Fruit fly (Drosophila melanogaster) whole organism, prepupa: Measurements from ENCODE around the gene Rab39.

ENCODE experiments used
- Blimp-1 ChIP-seq: fragments of 200-800 bp; sonication (Bioruptor generic); optimal IDR thresholded peaks from 3 replicates; lab custom pipeline; 2017; ENCODE audit warnings: missing biosample characterization, missing genetic modification characterization, mild to moderate bottlenecking, moderate library complexity, missing genetic modification reagents
- CG10631 ChIP-seq: fragments of 200-800 bp; sonication (Bioruptor generic); optimal IDR thresholded peaks from 2 replicates; lab custom pipeline; 2016; ENCODE audit warnings: missing biosample characterization, missing genetic modification characterization
- CG10669 ChIP-seq: fragments of 200-800 bp; sonication (Bioruptor generic); optimal IDR thresholded peaks from 3 replicates; lab custom pipeline; 2018; ENCODE audit warnings: missing biosample characterization, mild to moderate bottlenecking, missing genetic modification characterization, moderate library complexity
- CG11294 ChIP-seq: fragments of 200-800 bp; sonication (Bioruptor generic); IDR thresholded peaks from 2 replicates; pipeline ENCODE4 v1.3.6; 2022; ENCODE audit warnings: missing biosample characterization, missing genetic modification characterization
- CG11762 ChIP-seq: fragments of 200-800 bp; sonication (Bioruptor generic); optimal IDR thresholded peaks from 3 replicates; lab custom pipeline; 2016; ENCODE audit warnings: missing biosample characterization, missing genetic modification characterization; ENCODE audit not compliant: insufficient read depth
- CG11902 ChIP-seq: fragments of 200-800 bp; sonication (Bioruptor generic); optimal IDR thresholded peaks from 3 replicates; lab custom pipeline; 2016; ENCODE audit warnings: missing biosample characterization, missing genetic modification characterization
- CG15336 ChIP-seq: fragments of 200-800 bp; sonication (Bioruptor generic); IDR thresholded peaks from 2 replicates; pipeline ENCODE4 v1.3.6; 2022; ENCODE audit warnings: missing biosample characterization, missing genetic modification characterization
- CG3032 ChIP-seq: fragments of 200-800 bp; optimal IDR thresholded peaks from 2 replicates; lab custom pipeline; 2019; ENCODE audit warnings: missing biosample characterization, mild to moderate bottlenecking, missing genetic modification characterization, moderate library complexity
- CG31627 ChIP-seq: fragments of 200-800 bp; sonication (Bioruptor generic); optimal IDR thresholded peaks from 3 replicates; lab custom pipeline; 2016; ENCODE audit warnings: missing biosample characterization, missing genetic modification characterization
- CG32006 ChIP-seq: fragments of 200-800 bp; sonication (Bioruptor generic); optimal IDR thresholded peaks from 3 replicates; lab custom pipeline; 2017; ENCODE audit warnings: missing biosample characterization, mild to moderate bottlenecking, missing genetic modification characterization
- CG4318 ChIP-seq: fragments of 200-800 bp; sonication (Bioruptor generic); optimal IDR thresholded peaks from 3 replicates; lab custom pipeline; 2017; ENCODE audit warnings: missing biosample characterization, mild to moderate bottlenecking, missing genetic modification characterization
- CG6163 ChIP-seq: fragments of 200-800 bp; sonication (Bioruptor generic); IDR thresholded peaks from 3 replicates; pipeline ENCODE4 v1.3.6; 2022; ENCODE audit warnings: missing biosample characterization, missing genetic modification characterization
- CG6276 ChIP-seq: fragments of 200-800 bp; sonication (Bioruptor generic); optimal IDR thresholded peaks from 2 replicates; lab custom pipeline; 2017; ENCODE audit warnings: missing biosample characterization, mild to moderate bottlenecking, missing genetic modification characterization
- CG6792 ChIP-seq: fragments of 200-800 bp; sonication (Bioruptor generic); optimal IDR thresholded peaks from 3 replicates; lab custom pipeline; 2016; ENCODE audit warnings: missing biosample characterization, missing genetic modification characterization
- CG6854 ChIP-seq: fragments of 200-800 bp; sonication (Bioruptor generic); optimal IDR thresholded peaks from 2 replicates; lab custom pipeline; 2017; ENCODE audit warnings: missing biosample characterization, mild to moderate bottlenecking, missing genetic modification characterization
- CG8319 ChIP-seq: fragments of 200-800 bp; sonication (Bioruptor generic); optimal IDR thresholded peaks from 3 replicates; lab custom pipeline; 2016; ENCODE audit warnings: missing biosample characterization, missing genetic modification characterization
- CG8632 ChIP-seq: fragments of 200-800 bp; sonication (Bioruptor generic); optimal IDR thresholded peaks from 3 replicates; lab custom pipeline; 2016; ENCODE audit warnings: missing biosample characterization, missing genetic modification characterization
- CG9139 ChIP-seq: fragments of 200-800 bp; sonication (Bioruptor generic); optimal IDR thresholded peaks from 3 replicates; lab custom pipeline; 2017; ENCODE audit warnings: missing biosample characterization, mild to moderate bottlenecking, missing genetic modification characterization
- Eip75B ChIP-seq: fragments of 200-800 bp; sonication (Bioruptor generic); optimal IDR thresholded peaks from 3 replicates; lab custom pipeline; 2016; ENCODE audit warnings: missing biosample characterization, missing genetic modification characterization
- Eip78C ChIP-seq: fragments of 200-800 bp; sonication (Bioruptor generic); peaks from one replicate; lab custom pipeline; 2016; ENCODE audit warnings: missing biosample characterization, missing genetic modification characterization
- Eip93F ChIP-seq: fragments of 200-800 bp; sonication (Bioruptor generic); optimal IDR thresholded peaks from 2 replicates; lab custom pipeline; 2016; ENCODE audit warnings: missing biosample characterization, mild to moderate bottlenecking, missing genetic modification characterization
- Ets96B ChIP-seq: fragments of 200-800 bp; optimal IDR thresholded peaks from 2 replicates; lab custom pipeline; 2019; ENCODE audit warnings: missing biosample characterization, mild to moderate bottlenecking, missing genetic modification characterization, moderate library complexity
- Gug ChIP-seq: fragments of 200-800 bp; sonication (Bioruptor generic); IDR thresholded peaks from 2 replicates; pipeline ENCODE4 v1.3.6; 2022; ENCODE audit warnings: missing biosample characterization, missing genetic modification characterization
- Hr38 ChIP-seq: sonication (Bioruptor generic); optimal IDR thresholded peaks from 2 replicates; lab custom pipeline; 2016; ENCODE audit warnings: missing biosample characterization, missing genetic modification characterization
- Hr39 ChIP-seq: fragments of 200-800 bp; sonication (Bioruptor generic); optimal IDR thresholded peaks from 2 replicates; lab custom pipeline; 2016; ENCODE audit warnings: missing biosample characterization, missing genetic modification characterization
- Lpt ChIP-seq: fragments of 200-800 bp; sonication (Bioruptor generic); optimal IDR thresholded peaks from 3 replicates; lab custom pipeline; 2016; ENCODE audit warnings: missing biosample characterization, missing genetic modification characterization
- Met ChIP-seq: fragments of 200-800 bp; sonication (Bioruptor generic); optimal IDR thresholded peaks from 3 replicates; lab custom pipeline; 2016; ENCODE audit warnings: missing biosample characterization, missing genetic modification characterization
- OdsH ChIP-seq: fragments of 200-800 bp; sonication (Bioruptor generic); optimal IDR thresholded peaks from 3 replicates; lab custom pipeline; 2016; ENCODE audit warnings: missing biosample characterization, missing genetic modification characterization
- Sox102F ChIP-seq: fragments of 200-800 bp; sonication (Bioruptor generic); optimal IDR thresholded peaks from 2 replicates; lab custom pipeline; 2016; ENCODE audit warnings: missing biosample characterization, mild to moderate bottlenecking, missing genetic modification characterization
- Sox14 ChIP-seq: fragments of 200-800 bp; sonication (Bioruptor generic); optimal IDR thresholded peaks from 3 replicates; lab custom pipeline; 2016; ENCODE audit warnings: missing biosample characterization, missing genetic modification characterization
- Sox15 ChIP-seq: fragments of 200-800 bp; sonication (Bioruptor generic); optimal IDR thresholded peaks from 3 replicates; lab custom pipeline; 2016; ENCODE audit warnings: missing biosample characterization, missing genetic modification characterization
- achi ChIP-seq: fragments of 200-800 bp; sonication (Bioruptor generic); optimal IDR thresholded peaks from 3 replicates; lab custom pipeline; 2016; ENCODE audit warnings: missing biosample characterization, missing genetic modification characterization
- acj6 ChIP-seq: fragments of 200-800 bp; sonication (Bioruptor generic); optimal IDR thresholded peaks from 3 replicates; lab custom pipeline; 2016; ENCODE audit warnings: missing biosample characterization, missing genetic modification characterization
- eg ChIP-seq: fragments of 200-800 bp; sonication (Bioruptor generic); IDR thresholded peaks from 3 replicates; pipeline ENCODE4 v1.3.6; 2022; ENCODE audit warnings: missing biosample characterization, missing genetic modification characterization
- esn ChIP-seq: fragments of 200-800 bp; sonication (Bioruptor generic); optimal IDR thresholded peaks from 2 replicates; lab custom pipeline; 2016; ENCODE audit warnings: missing biosample characterization, mild to moderate bottlenecking, missing genetic modification characterization, moderate library complexity
- fd59A ChIP-seq: fragments of 200-800 bp; sonication (Bioruptor generic); optimal IDR thresholded peaks from 2 replicates; lab custom pipeline; 2017; ENCODE audit warnings: missing biosample characterization, mild to moderate bottlenecking, missing genetic modification characterization, missing genetic modification reagents
- fd85E ChIP-seq: fragments of 200-800 bp; sonication (Bioruptor generic); optimal IDR thresholded peaks from 3 replicates; lab custom pipeline; 2016; ENCODE audit warnings: missing biosample characterization, missing genetic modification characterization
- fkh ChIP-seq: fragments of 200-800 bp; sonication (Bioruptor generic); optimal IDR thresholded peaks from 3 replicates; lab custom pipeline; 2017; ENCODE audit warnings: missing biosample characterization, mild to moderate bottlenecking, missing genetic modification characterization, moderate library complexity
- lz ChIP-seq: fragments of 200-800 bp; sonication (Bioruptor generic); optimal IDR thresholded peaks from 3 replicates; lab custom pipeline; 2016; ENCODE audit warnings: missing biosample characterization, missing genetic modification characterization
- net ChIP-seq: fragments of 200-800 bp; sonication (Bioruptor generic); optimal IDR thresholded peaks from 3 replicates; lab custom pipeline; 2016; ENCODE audit warnings: missing biosample characterization, missing genetic modification characterization
- pdm3 ChIP-seq: fragments of 200-800 bp; sonication (Bioruptor generic); optimal IDR thresholded peaks from 3 replicates; lab custom pipeline; 2016; ENCODE audit warnings: missing biosample characterization, missing genetic modification characterization
- spab ChIP-seq: fragments of 200-800 bp; sonication (Bioruptor generic); optimal IDR thresholded peaks from 2 replicates; lab custom pipeline; 2017; ENCODE audit warnings: missing biosample characterization, mild to moderate bottlenecking, missing genetic modification characterization, missing genetic modification reagents
- ss ChIP-seq, 2 experiments: fragments of 200-800 bp; sonication (Bioruptor generic); optimal IDR thresholded peaks; 2 replicates in 1 of 2; 3 replicates in 1 of 2; lab custom pipeline; 2017 to 2018; ENCODE audit warnings: mild to moderate bottlenecking in 2 of 2, missing biosample characterization in 2 of 2, missing genetic modification characterization in 2 of 2, moderate library complexity in 1 of 2
- svp ChIP-seq: fragments of 200-800 bp; sonication (Bioruptor generic); peaks from one replicate; lab custom pipeline; 2016; ENCODE audit warnings: missing biosample characterization, missing genetic modification characterization
- topi ChIP-seq: fragments of 200-800 bp; sonication (Bioruptor generic); optimal IDR thresholded peaks from 3 replicates; lab custom pipeline; 2016; ENCODE audit warnings: missing biosample characterization, missing genetic modification characterization

The Rab39 gene

DNA sequence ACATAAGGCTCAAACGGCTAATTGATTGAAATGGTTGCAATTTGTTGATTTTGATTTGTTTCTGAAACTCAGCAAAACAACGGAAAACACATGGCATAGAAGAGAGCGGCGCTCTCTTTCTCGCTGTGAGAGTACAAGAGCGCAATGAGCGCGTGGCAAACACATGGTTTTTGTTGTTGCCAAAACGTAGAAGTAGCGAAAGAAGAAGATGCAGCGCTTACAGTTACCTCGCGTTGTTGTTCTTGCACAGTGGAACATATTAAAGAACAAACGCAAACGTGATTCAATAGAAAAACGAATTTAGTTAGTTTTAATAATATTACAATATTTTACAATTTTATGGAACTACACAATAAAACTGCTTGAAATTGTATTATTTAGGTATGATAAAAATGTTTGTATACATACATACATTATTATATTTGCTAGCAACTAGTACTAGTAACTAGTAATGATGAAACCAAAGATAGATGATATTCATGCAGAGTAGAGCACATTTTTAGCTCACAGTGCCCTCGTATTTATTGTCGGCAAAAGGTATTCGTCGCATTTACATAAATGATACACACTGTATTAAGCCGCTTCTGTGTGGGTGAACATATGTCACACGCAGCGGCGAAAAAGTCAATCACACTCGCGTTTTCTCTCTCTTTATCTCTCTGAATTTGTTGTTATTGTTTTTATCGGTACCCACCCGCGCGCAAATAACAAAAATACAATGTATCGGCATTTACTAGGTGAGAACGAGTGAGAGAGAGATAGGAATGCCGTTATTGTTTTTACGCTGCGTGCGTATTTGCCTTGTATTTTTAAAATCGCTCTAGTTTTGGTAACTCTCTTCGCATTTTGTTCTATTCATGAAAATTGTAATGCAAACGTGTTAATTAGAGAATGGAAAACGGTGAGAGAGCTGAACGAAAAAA is 29.3 kb upstream of the Rab39 start (continued):
- TF ChIP-seq acj6: peak; percentile 94
- TF ChIP-seq Sox15 (GFP tag; lab: Kevin White, UChicago): peak; percentile 87
- peak; percentile 89 for TF ChIP-seq CG31627 (GFP tag; lab: Kevin White, UChicago)
- peak; percentile 93 for TF ChIP-seq Eip75B (GFP tag; lab: Kevin White, UChicago)
- peak; percentile 80 for TF ChIP-seq CG6163 (GFP tag; lab: Robert Waterston, UW)
- TF ChIP-seq CG9139 (GFP tag; lab: Kevin White, UChicago): peak; percentile 80
- peak; percentile 90 for TF ChIP-seq spab
- no peak for TF ChIP-seq Hr38 (GFP tag; lab: Kevin White, UChicago)
- TF ChIP-seq net (GFP tag; lab: Kevin White, UChicago): peak; percentile 93
- peak; percentile 95 for TF ChIP-seq esn
- peak; percentile 93 for TF ChIP-seq CG6276
- TF ChIP-seq topi (GFP tag; lab: Kevin White, UChicago): peak; percentile 95
- TF ChIP-seq Lpt (GFP tag; lab: Kevin White, UChicago): peak; percentile 91
- TF ChIP-seq achi: peak; percentile 92
- peak; percentile 95 for TF ChIP-seq Met (GFP tag; lab: Kevin White, UChicago)
- peak; percentile 79 for TF ChIP-seq fkh (GFP tag; lab: Kevin White, UChicago)
- TF ChIP-seq CG6854 (GFP tag; lab: Kevin White, UChicago): peak; percentile 70
- TF ChIP-seq CG15336: peak; percentile 90
- peak; percentile 89 for TF ChIP-seq fd59A (GFP tag; lab: Kevin White, UChicago)
- peak; percentile 79 for TF ChIP-seq eg (GFP tag; lab: Robert Waterston, UW)
- TF ChIP-seq CG3032 (tag; lab: Kevin White, UChicago): peak; percentile 90
- peak; percentile 91 for TF ChIP-seq Hr39
- TF ChIP-seq CG6792: peak; percentile 92
- TF ChIP-seq CG10631: peak; percentile 94
- peak; percentile 93 for TF ChIP-seq CG10669
- TF ChIP-seq Sox14 (GFP tag; lab: Kevin White, UChicago): peak; percentile 90
- TF ChIP-seq lz (GFP tag; lab: Kevin White, UChicago): peak; percentile 94
- peak; percentile 95 for TF ChIP-seq pdm3 (GFP tag; lab: Kevin White, UChicago)
- peak; percentile 95 for TF ChIP-seq CG11762 (GFP tag; lab: Kevin White, UChicago)
- TF ChIP-seq Eip93F (GFP tag; lab: Kevin White, UChicago): peak; percentile 90
- peak; percentile 94 for TF ChIP-seq OdsH (GFP tag; lab: Kevin White, UChicago)

DNA sequence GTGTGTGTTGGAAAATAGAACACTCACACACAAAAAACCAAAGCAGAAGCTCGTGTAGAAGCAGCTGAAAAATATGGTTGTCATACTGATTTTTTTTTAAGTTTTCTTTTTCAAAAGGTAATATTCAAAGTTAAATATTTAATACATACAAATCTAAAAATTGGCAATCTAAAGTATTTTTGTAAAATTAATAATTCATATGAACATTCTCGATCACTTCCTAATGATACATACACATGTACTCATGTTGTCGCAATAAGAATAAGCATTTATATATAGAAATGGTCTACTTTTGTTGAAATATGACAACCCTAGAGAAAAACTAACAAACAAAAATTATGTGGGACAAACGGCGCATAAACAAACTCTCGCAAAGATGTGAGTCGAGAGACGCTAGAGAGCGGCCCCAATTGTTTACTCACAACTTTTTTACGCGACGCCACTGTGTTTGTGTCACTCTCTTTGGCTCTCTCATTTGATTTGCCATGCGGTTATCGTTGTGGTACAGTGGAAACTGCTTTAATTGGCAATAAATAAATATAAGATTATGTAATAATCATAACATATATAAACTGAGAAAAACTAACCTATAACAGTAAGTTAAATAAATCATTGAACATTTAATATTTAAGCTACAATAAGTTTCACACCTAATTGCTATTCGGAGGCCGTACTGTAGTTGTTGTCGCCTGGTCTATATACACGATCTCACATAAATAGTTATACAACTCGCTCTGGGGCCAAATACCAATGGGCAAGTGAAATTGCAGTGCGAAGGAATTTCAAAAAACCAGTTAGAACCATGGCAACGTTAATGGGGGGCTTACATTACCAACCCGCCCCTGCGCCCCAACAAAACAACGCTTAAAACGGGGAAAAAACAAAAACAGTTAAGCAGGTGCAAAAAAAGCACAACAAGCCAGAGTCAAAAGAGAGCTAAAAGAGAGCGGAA is 28.0 kb upstream of the Rab39 start:
- TF ChIP-seq CG32006 (GFP tag; lab: Kevin White, UChicago): peak; percentile 98
- peak; percentile 97 for TF ChIP-seq CG6276
- TF ChIP-seq CG11902: peak; percentile 95
- TF ChIP-seq fd59A (GFP tag; lab: Kevin White, UChicago): peak; percentile 98
- TF ChIP-seq topi (GFP tag; lab: Kevin White, UChicago): peak; percentile 97
- TF ChIP-seq ss (GFP tag; optimal IDR thresholded peaks at IDR 0.05; lab: Kevin White, UChicago): peak; percentile 98 to 99
- TF ChIP-seq Eip78C: peak; percentile 99
- TF ChIP-seq Eip75B (GFP tag; lab: Kevin White, UChicago): peak; percentile 96
- TF ChIP-seq CG4318 (GFP tag; lab: Kevin White, UChicago): peak; percentile 94
- TF ChIP-seq Ets96B (tag; lab: Kevin White, UChicago): peak; percentile 99
- peak; percentile 91 for TF ChIP-seq fd85E
- TF ChIP-seq Eip93F (GFP tag; lab: Kevin White, UChicago): peak; percentile 95
- TF ChIP-seq CG8632 (GFP tag; lab: Kevin White, UChicago): peak; percentile 99
- peak; percentile 98 for TF ChIP-seq esn
- peak; percentile 97 for TF ChIP-seq Sox102F (GFP tag; lab: Kevin White, UChicago)
- TF ChIP-seq Gug (GFP tag; lab: Robert Waterston, UW): peak; percentile 98
- peak; percentile 98 for TF ChIP-seq svp (GFP tag; lab: Kevin White, UChicago)
- TF ChIP-seq net (GFP tag; lab: Kevin White, UChicago): peak; percentile 98
- peak; percentile 98 for TF ChIP-seq CG6163 (GFP tag; lab: Robert Waterston, UW)
- peak; percentile 94 for TF ChIP-seq Blimp-1 (GFP tag; lab: Kevin White, UChicago)
- TF ChIP-seq fkh (GFP tag; lab: Kevin White, UChicago): peak; percentile 91
- TF ChIP-seq spab: peak; percentile 97
- TF ChIP-seq CG11762 (GFP tag; lab: Kevin White, UChicago): peak; percentile 91
- TF ChIP-seq CG8319 (GFP tag; lab: Kevin White, UChicago): peak; percentile 93
- TF ChIP-seq CG9139 (GFP tag; lab: Kevin White, UChicago): peak; percentile 98
- TF ChIP-seq CG11294 (GFP tag; lab: Robert Waterston, UW): peak; percentile 98
